Worm (Caenorhabditis elegans) whole organism, late embryonic: Measurements from ENCODE around the gene F13H10.6.

Experiments
- C08G9.2 ChIP-seq: sonication (generic microtip); optimal IDR thresholded peaks from 2 replicates; lab custom pipeline; 2016; ENCODE audit warnings: mild to moderate bottlenecking, missing genetic modification characterization, moderate library complexity, missing compliant biosample characterization
- C38D4.7 ChIP-seq: fragments of 200-800 bp; sonication (Bioruptor generic); optimal IDR thresholded peaks from 2 replicates; lab custom pipeline; 2018; ENCODE audit warnings: mild to moderate bottlenecking, missing genetic modification characterization, moderate library complexity, missing compliant biosample characterization
- F13H6.1 ChIP-seq: sonication (generic microtip); optimal IDR thresholded peaks from 2 replicates; lab custom pipeline; 2016; ENCODE audit warnings: missing genetic modification characterization, missing compliant biosample characterization
- K09A11.1 ChIP-seq: sonication (generic microtip); optimal IDR thresholded peaks from 2 replicates; lab custom pipeline; 2017; ENCODE audit warnings: antibody characterized with exemption, mild to moderate bottlenecking, missing genetic modification characterization, missing compliant biosample characterization; ENCODE audit not compliant: insufficient read depth
- T23F11.4 ChIP-seq: fragments of 200-800 bp; sonication (Bioruptor generic); optimal IDR thresholded peaks from 2 replicates; lab custom pipeline; 2018; ENCODE audit warnings: mild to moderate bottlenecking, missing genetic modification characterization, missing compliant biosample characterization
- ahr-1 ChIP-seq: sonication (generic microtip); optimal IDR thresholded peaks from 2 replicates; lab custom pipeline; 2016; ENCODE audit warnings: missing genetic modification characterization, missing compliant biosample characterization
- ceh-14 ChIP-seq: sonication (generic microtip); optimal IDR thresholded peaks from 2 replicates; lab custom pipeline; 2016; ENCODE audit warnings: missing genotype, missing genetic modification characterization, missing compliant biosample characterization
- ceh-18 ChIP-seq: sonication (generic microtip); optimal IDR thresholded peaks from 2 replicates; lab custom pipeline; 2016; ENCODE audit warnings: missing genetic modification characterization, missing compliant biosample characterization
- ceh-19 ChIP-seq: fragments of 200-800 bp; sonication (Bioruptor generic); optimal IDR thresholded peaks from 2 replicates; lab custom pipeline; 2018; ENCODE audit warnings: mild to moderate bottlenecking, missing genetic modification characterization, missing compliant biosample characterization
- ceh-22 ChIP-seq: sonication (generic microtip); optimal IDR thresholded peaks from 2 replicates; lab custom pipeline; 2017; ENCODE audit warnings: missing biosample characterization, missing genetic modification characterization
- ceh-24 ChIP-seq: sonication (generic microtip); optimal IDR thresholded peaks from 2 replicates; lab custom pipeline; 2016; ENCODE audit warnings: mild to moderate bottlenecking, missing genetic modification characterization, missing compliant biosample characterization
- ceh-9 ChIP-seq: sonication (generic microtip); optimal IDR thresholded peaks from 2 replicates; lab custom pipeline; 2016; ENCODE audit warnings: mild to moderate bottlenecking, missing genetic modification characterization, inconsistent platforms, missing compliant biosample characterization
- che-1 ChIP-seq: sonication (generic microtip); optimal IDR thresholded peaks from 2 replicates; lab custom pipeline; 2016; ENCODE audit warnings: mild to moderate bottlenecking, missing genetic modification characterization, missing compliant biosample characterization
- elt-2 ChIP-seq: sonication (generic microtip); optimal IDR thresholded peaks from 2 replicates; lab custom pipeline; 2016; ENCODE audit warnings: missing genetic modification reagents, missing genetic modification characterization, missing compliant biosample characterization
- elt-4 ChIP-seq: sonication (generic microtip); optimal IDR thresholded peaks from 2 replicates; lab custom pipeline; 2016; ENCODE audit warnings: missing genetic modification characterization, missing compliant biosample characterization
- fax-1 ChIP-seq: sonication (generic microtip); optimal IDR thresholded peaks from 2 replicates; lab custom pipeline; 2016; ENCODE audit warnings: missing genotype, missing genetic modification characterization, missing compliant biosample characterization
- fkh-10 ChIP-seq: fragments of 150-350 bp; optimal IDR thresholded peaks from 2 replicates; lab custom pipeline; 2014; ENCODE audit warnings: missing biosample characterization, missing genetic modification reagents, missing genetic modification characterization
- gmeb-2 ChIP-seq: sonication (generic microtip); optimal IDR thresholded peaks from 2 replicates; lab custom pipeline; 2016; ENCODE audit warnings: missing genetic modification characterization, inconsistent platforms, missing compliant biosample characterization
- hlh-15 ChIP-seq: sonication (generic microtip); optimal IDR thresholded peaks from 2 replicates; lab custom pipeline; 2016; ENCODE audit warnings: missing genetic modification characterization, missing compliant biosample characterization
- hlh-6 ChIP-seq: sonication (generic microtip); optimal IDR thresholded peaks from 2 replicates; lab custom pipeline; 2016; ENCODE audit warnings: missing genotype, missing genetic modification characterization, missing compliant biosample characterization
- lin-11 ChIP-seq: fragments of 200-800 bp; sonication (Bioruptor generic); optimal IDR thresholded peaks from 2 replicates; lab custom pipeline; 2018; ENCODE audit warnings: mild to moderate bottlenecking, missing genetic modification characterization, missing compliant biosample characterization
- madf-2 ChIP-seq: sonication (generic microtip); optimal IDR thresholded peaks from 2 replicates; lab custom pipeline; 2017; ENCODE audit warnings: missing genetic modification characterization, missing compliant biosample characterization
- mec-3 ChIP-seq: sonication (generic microtip); optimal IDR thresholded peaks from 2 replicates; lab custom pipeline; 2016; ENCODE audit warnings: borderline replicate concordance, missing genetic modification characterization, missing compliant biosample characterization
- nfya-1 ChIP-seq: sonication (generic microtip); optimal IDR thresholded peaks from 2 replicates; lab custom pipeline; 2017; ENCODE audit warnings: missing genetic modification characterization, mild to moderate bottlenecking, missing compliant biosample characterization, antibody characterized with exemption, moderate library complexity
- npax-4 ChIP-seq: sonication (generic microtip); optimal IDR thresholded peaks from 2 replicates; lab custom pipeline; 2016; ENCODE audit warnings: missing genetic modification characterization, missing compliant biosample characterization
- pag-3 ChIP-seq: sonication (generic microtip); optimal IDR thresholded peaks from 2 replicates; lab custom pipeline; 2016; ENCODE audit warnings: missing compliant biosample characterization, missing genetic modification characterization, borderline replicate concordance
- pax-1 ChIP-seq: fragments of 150-350 bp; optimal IDR thresholded peaks from 2 replicates; lab custom pipeline; 2014; ENCODE audit warnings: missing biosample characterization, missing genetic modification characterization
- pros-1 ChIP-seq: fragments of 150-350 bp; optimal IDR thresholded peaks from 2 replicates; lab custom pipeline; 2014; ENCODE audit warnings: missing biosample characterization, missing genetic modification reagents, missing genetic modification characterization
- ref-2 ChIP-seq: sonication (generic microtip); optimal IDR thresholded peaks from 2 replicates; lab custom pipeline; 2016; ENCODE audit warnings: missing genetic modification characterization, missing compliant biosample characterization
- rnt-1 ChIP-seq: sonication (generic microtip); optimal IDR thresholded peaks from 2 replicates; lab custom pipeline; 2016; ENCODE audit warnings: missing genetic modification characterization, missing compliant biosample characterization
- sdc-2 ChIP-seq: sonication (generic microtip); optimal IDR thresholded peaks from 2 replicates; lab custom pipeline; 2016; ENCODE audit warnings: missing genotype, missing genetic modification characterization, missing compliant biosample characterization
- sox-4 ChIP-seq: sonication (generic microtip); optimal IDR thresholded peaks from 2 replicates; lab custom pipeline; 2017; ENCODE audit warnings: mild to moderate bottlenecking, missing genetic modification characterization, inconsistent platforms, missing compliant biosample characterization
- syd-9 ChIP-seq: sonication (generic microtip); optimal IDR thresholded peaks from 2 replicates; lab custom pipeline; 2016; ENCODE audit warnings: mild to moderate bottlenecking, missing genetic modification characterization, moderate library complexity, missing compliant biosample characterization
- tbx-2 ChIP-seq: sonication (generic microtip); optimal IDR thresholded peaks from 2 replicates; lab custom pipeline; 2016; ENCODE audit warnings: missing genetic modification characterization, missing compliant biosample characterization
- tbx-7 ChIP-seq: sonication (generic microtip); optimal IDR thresholded peaks from 2 replicates; lab custom pipeline; 2016; ENCODE audit warnings: missing genotype, missing genetic modification characterization, missing compliant biosample characterization
- unc-3 ChIP-seq, 2 experiments: fragments of 200-800 bp in 1 of 2; sonication (Bioruptor generic) in 1 of 2; sonication (generic microtip) in 1 of 2; conservative IDR thresholded peaks in 1 of 2; optimal IDR thresholded peaks in 1 of 2; 2 replicates each; pipeline versions ENCODE4 v1.3.6 to Lab custom; 2016 to 2022; ENCODE audit warnings: missing compliant biosample characterization in 2 of 2, missing genetic modification characterization in 2 of 2, missing genetic modification reagents in 1 of 2
- unc-42 ChIP-seq: sonication (generic microtip); optimal IDR thresholded peaks from 2 replicates; lab custom pipeline; 2016; ENCODE audit warnings: missing genotype, missing genetic modification characterization, missing compliant biosample characterization
- unc-55 ChIP-seq: sonication (generic microtip); optimal IDR thresholded peaks from 2 replicates; lab custom pipeline; 2017; ENCODE audit warnings: missing biosample characterization, missing genetic modification reagents, missing genetic modification characterization
- unc-86 ChIP-seq: sonication (generic microtip); optimal IDR thresholded peaks from 2 replicates; lab custom pipeline; 2016; ENCODE audit warnings: missing genetic modification characterization, missing compliant biosample characterization
- ztf-16 ChIP-seq: sonication (generic microtip); optimal IDR thresholded peaks from 2 replicates; lab custom pipeline; 2017; ENCODE audit warnings: missing genetic modification characterization, missing compliant biosample characterization

Gene F13H10.6

DNA sequence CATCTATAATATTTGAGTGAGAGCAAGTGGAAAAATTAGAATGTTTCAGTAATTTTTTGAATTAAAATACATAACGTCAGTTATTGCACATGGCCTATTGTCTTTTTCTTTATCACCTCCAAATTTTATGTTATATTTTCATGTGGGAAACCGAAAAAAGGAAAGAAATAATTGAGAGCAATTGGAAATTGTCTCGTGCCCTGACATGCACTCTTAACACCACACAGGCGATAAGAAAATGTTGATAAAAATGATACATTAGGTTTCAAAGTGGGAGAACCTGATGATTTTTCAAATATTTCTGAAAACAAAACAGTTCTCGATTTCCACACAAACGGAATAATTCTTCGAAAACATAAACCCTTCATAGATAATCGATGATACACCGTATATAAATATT is 6.8 kb downstream of the F13H10.6 start, which contains the start of gene F13H10.3:
Gene F13H10.3 (minus strand): TSS at position 73 of the 400 bp plus-strand sequence.
- TF ChIP-seq che-1 (tag; lab: Kevin White, UChicago): no peak
- TF ChIP-seq fax-1 (tag; lab: Kevin White, UChicago): no peak
- peak; percentile 25 for TF ChIP-seq elt-2
- no peak for TF ChIP-seq pax-1
- no peak for TF ChIP-seq gmeb-2
- TF ChIP-seq ceh-22 (tag; lab: Kevin White, UChicago): no peak
- no peak for TF ChIP-seq C08G9.2 (tag; lab: Kevin White, UChicago)
- no peak for TF ChIP-seq unc-55 (GFP tag; lab: Kevin White, UChicago)
- TF ChIP-seq, all 69 proteins: peak for 1

- TF ChIP-seq ahr-1: no peak
- TF ChIP-seq elt-2: peak; percentile 73
- no peak for TF ChIP-seq syd-9 (tag; lab: Kevin White, UChicago)
- TF ChIP-seq lin-11: no peak
- TF ChIP-seq che-1 (tag; lab: Kevin White, UChicago): no peak
- TF ChIP-seq tbx-7 (tag; lab: Kevin White, UChicago): peak; percentile 25
- peak; percentile 37 for TF ChIP-seq tbx-2 (tag; lab: Kevin White, UChicago)
- TF ChIP-seq unc-86 (tag; lab: Kevin White, UChicago): no peak
- peak; percentile 82 for TF ChIP-seq unc-42 (tag; lab: Kevin White, UChicago)
- TF ChIP-seq K09A11.1 (tag; lab: Kevin White, UChicago): no peak
- no peak for TF ChIP-seq unc-3 (GFP tag; conservative IDR thresholded peaks at IDR 0.05; lab: Robert Waterston, UW)
- no peak for TF ChIP-seq unc-3 (tag; optimal IDR thresholded peaks at IDR 0.05; lab: Kevin White, UChicago)
- no peak for TF ChIP-seq sdc-2 (tag; lab: Kevin White, UChicago)
- TF ChIP-seq fkh-10 (GFP tag; lab: Kevin White, UChicago): no peak
- no peak for TF ChIP-seq ref-2 (tag; lab: Kevin White, UChicago)
- TF ChIP-seq unc-55 (GFP tag; lab: Kevin White, UChicago): no peak
- TF ChIP-seq sox-4: no peak
- no peak for TF ChIP-seq gmeb-2
- TF ChIP-seq ceh-14 (tag; lab: Kevin White, UChicago): peak; percentile 14
These were observed 11.0 kb downstream of the F13H10.6 start, which contains the start of gene F13H10.8 for ce11 chrIV:11019962-11020550. TSS of gene F13H10.8 (plus strand) at chrIV:11020517.

DNA sequence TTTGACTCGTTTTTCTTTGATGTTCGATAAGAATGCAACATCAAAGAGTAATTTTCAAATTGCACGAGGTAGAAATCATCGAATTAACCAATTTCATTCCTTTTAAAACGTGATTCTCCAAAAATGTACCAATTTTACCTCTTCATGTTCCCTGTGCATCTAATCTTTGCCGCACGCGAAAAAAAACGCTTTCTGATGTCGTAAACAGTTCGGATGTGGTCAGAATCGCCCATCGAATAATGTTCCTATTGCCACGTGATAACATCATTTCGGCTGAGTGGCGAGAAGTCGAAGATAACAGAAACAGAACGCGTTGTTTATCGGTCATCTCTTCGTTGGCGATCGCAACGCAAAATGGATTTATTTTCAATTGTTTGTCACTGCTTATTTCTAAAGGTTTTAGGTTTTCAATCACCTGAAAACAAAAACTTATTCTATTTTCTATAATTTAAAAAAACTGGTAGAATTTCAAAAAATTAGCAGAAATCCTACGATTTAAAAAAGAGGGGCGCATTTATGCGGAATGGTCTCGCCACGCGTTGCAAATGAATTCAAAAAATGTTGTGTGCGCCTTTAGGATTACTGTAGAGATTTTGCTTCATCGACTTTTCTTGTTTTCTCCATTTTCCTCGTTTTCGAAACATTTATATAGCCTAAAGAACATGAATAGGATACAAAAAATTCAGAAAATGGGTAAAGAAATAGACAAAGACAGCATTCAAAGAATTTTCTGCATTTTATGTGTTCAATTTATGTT is 12.6 kb downstream of the F13H10.6 start, which contains the start of gene mogs-1:
Gene mogs-1 (minus strand): TSS at position 417 of the 757 bp plus-strand sequence.
- TF ChIP-seq ceh-19 (GFP tag; lab: Kevin White, UChicago) (no peak), rnt-1 (tag; lab: Kevin White, UChicago) (no peak), ahr-1 (no peak), ceh-9 (no peak)

- no peak for TF ChIP-seq C38D4.7 (GFP tag; lab: Kevin White, UChicago)
These were observed 13.2 kb downstream of the F13H10.6 start, which contains the start of gene alh-3 for ce11 chrIV:11022303-11022702. TSS of gene alh-3 (plus strand) at chrIV:11022603.

ce11 chrIV:11025941-11026340 is 16.8 kb downstream of the F13H10.6 start:
- TF ChIP-seq T23F11.4: peak; percentile 98
- peak; percentile 97 for TF ChIP-seq madf-2
- no peak for TF ChIP-seq pros-1 (tag; lab: Kevin White, UChicago)
- TF ChIP-seq nfya-1 (tag; lab: Kevin White, UChicago): peak; percentile 84
- peak; percentile 95 for TF ChIP-seq npax-4
- peak; percentile 87 for TF ChIP-seq ceh-18 (tag; lab: Kevin White, UChicago)
- TF ChIP-seq elt-4: peak; percentile 72
- peak; percentile 92 for TF ChIP-seq mec-3 (tag; lab: Kevin White, UChicago)
- TF ChIP-seq ztf-16 (tag; lab: Kevin White, UChicago): peak; percentile 99
- TF ChIP-seq lin-11: peak; percentile 95
- TF ChIP-seq tbx-7 (tag; lab: Kevin White, UChicago): peak; percentile 89
- TF ChIP-seq elt-2: peak; percentile 99
- peak; percentile 90 for TF ChIP-seq fkh-10 (GFP tag; lab: Kevin White, UChicago)
- peak; percentile 91 for TF ChIP-seq pag-3 (tag; lab: Kevin White, UChicago)
- peak; percentile 91 for TF ChIP-seq hlh-15 (tag; lab: Kevin White, UChicago)
- peak; percentile 92 for TF ChIP-seq ceh-24
- TF ChIP-seq F13H6.1 (tag; lab: Kevin White, UChicago): peak; percentile 83
- peak; percentile 86 for TF ChIP-seq ceh-14 (tag; lab: Kevin White, UChicago)
- peak; percentile 99 for TF ChIP-seq ref-2 (tag; lab: Kevin White, UChicago)
- peak; percentile 98 for TF ChIP-seq tbx-2 (tag; lab: Kevin White, UChicago)
- TF ChIP-seq unc-86 (tag; lab: Kevin White, UChicago): peak; percentile 97
- peak; percentile 99 for TF ChIP-seq hlh-6 (tag; lab: Kevin White, UChicago)
